Worm (Caenorhabditis elegans): ENCODE results near the gene rog-1.

DNA sequence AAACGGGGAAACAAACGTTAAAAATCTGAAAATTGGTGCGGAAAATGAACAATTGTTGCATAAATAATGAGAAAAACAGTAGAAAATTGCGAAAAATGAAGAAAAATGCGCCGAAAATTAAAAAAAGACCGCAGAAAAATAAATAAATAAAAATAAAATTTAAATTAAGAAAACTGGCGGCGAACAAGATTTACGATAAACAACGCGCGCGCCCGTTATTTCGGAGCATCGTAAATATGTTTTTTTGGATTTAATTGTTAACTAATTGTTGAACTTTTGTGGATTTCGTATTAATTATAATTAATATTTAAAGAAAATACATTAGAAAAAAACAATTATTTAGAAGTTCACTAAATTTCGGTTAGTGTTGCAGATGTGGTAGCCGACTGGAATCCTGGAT is 2.0 kb upstream of the rog-1 start:
- TF ChIP-seq attf-3 (GFP tag; conservative IDR thresholded peaks at IDR 0.05): peak; percentile 89
- no peak for TF ChIP-seq unc-130 (GFP tag; optimal IDR thresholded peaks at IDR 0.05)
- TF ChIP-seq lin-35 (GFP tag; optimal IDR thresholded peaks at IDR 0.05): no peak
- TF ChIP-seq B0019.2 (GFP tag; conservative IDR thresholded peaks at IDR 0.05): no peak
- TF ChIP-seq cebp-2 (GFP tag; IDR thresholded peaks at IDR 0.05): no peak
- no peak for TF ChIP-seq lin-54 (GFP tag; optimal IDR thresholded peaks at IDR 0.05)
